Worm (Caenorhabditis elegans) whole organism, L4/young adult: ENCODE measurements around the gene F34D6.1.
"Not testable (repeated sequence)": the region's sequence is repeated elsewhere in the genome, so short reads cannot be mapped to it uniquely, and the experiment has no call there.

Experiments
- W03F9.2 ChIP-seq: fragments of 150-350 bp; optimal IDR thresholded peaks from 2 replicates; lab custom pipeline; 2014; ENCODE audit warnings: missing biosample characterization, missing genetic modification characterization
- him-1 ChIP-seq: sonication (generic microtip); optimal IDR thresholded peaks from 2 replicates; lab custom pipeline; 2016; ENCODE audit warnings: missing genotype, missing genetic modification reagents, missing genetic modification characterization, missing compliant biosample characterization

DNA sequence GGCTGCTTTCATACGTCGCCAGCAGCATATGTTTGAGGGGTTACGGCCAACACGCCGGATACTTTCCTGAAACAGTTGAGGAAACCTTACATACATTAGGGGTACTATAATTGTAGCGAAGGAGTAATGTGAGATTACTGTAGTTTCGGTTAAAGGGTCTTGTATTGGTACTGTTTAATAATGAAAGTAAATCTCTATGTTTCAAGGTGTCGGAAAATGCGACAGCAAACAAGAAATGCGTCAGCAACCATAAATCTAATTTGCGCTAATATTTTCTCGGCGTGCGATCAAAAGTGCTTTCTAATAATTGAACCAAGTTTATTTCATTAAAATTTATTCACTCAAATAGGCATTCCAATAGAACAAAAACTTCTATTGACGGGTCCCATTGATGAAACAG, 8.7 kb downstream of the F34D6.1 start, which contains the start of gene sri-57:
- TF ChIP-seq W03F9.2; him-1 (tag; lab: Kevin White, UChicago): not testable (repeated sequence)
